Fruit fly (Drosophila melanogaster) whole organism, embryonic: ENCODE results near the gene CG9932.

Experiments
- ATbp ChIP-seq: fragments of 200-800 bp; sonication (Bioruptor generic); optimal IDR thresholded peaks from 2 replicates; lab custom pipeline; 2017; ENCODE audit warnings: missing biosample characterization, mild to moderate bottlenecking, missing genetic modification characterization, missing genetic modification reagents
- Asciz ChIP-seq: fragments of 200-800 bp; sonication (Bioruptor generic); optimal IDR thresholded peaks from 2 replicates; lab custom pipeline; 2017; ENCODE audit warnings: missing biosample characterization, mild to moderate bottlenecking, missing genetic modification characterization, missing genetic modification reagents
- Atf-2 ChIP-seq: fragments of 200-800 bp; sonication (Bioruptor generic); optimal IDR thresholded peaks from 2 replicates; lab custom pipeline; 2016; ENCODE audit warnings: missing biosample characterization, missing genetic modification characterization
- BEAF-32 ChIP-seq: fragments of 200-800 bp; sonication (Bioruptor generic); optimal IDR thresholded peaks from 3 replicates; lab custom pipeline; 2017; ENCODE audit warnings: missing biosample characterization, missing genetic modification characterization, mild to moderate bottlenecking, moderate library complexity, missing genetic modification reagents
- CG11695 ChIP-seq: fragments of 200-800 bp; sonication (Bioruptor generic); IDR thresholded peaks from 3 replicates; pipeline ENCODE4 v1.3.6; 2022; ENCODE audit warnings: missing biosample characterization, missing genetic modification characterization
- CG13296 ChIP-seq: fragments of 200-800 bp; sonication (Bioruptor generic); optimal IDR thresholded peaks from 3 replicates; lab custom pipeline; 2018; ENCODE audit warnings: missing biosample characterization, mild to moderate bottlenecking, missing genetic modification characterization
- CG16813 ChIP-seq: fragments of 200-800 bp; sonication (Bioruptor generic); IDR thresholded peaks from 3 replicates; pipeline ENCODE4 v1.3.6; 2022; ENCODE audit warnings: missing biosample characterization, missing genetic modification characterization; ENCODE audit not compliant: partially characterized antibody
- CG17186 ChIP-seq: fragments of 200-800 bp; sonication (Bioruptor generic); optimal IDR thresholded peaks from 3 replicates; lab custom pipeline; 2017; ENCODE audit warnings: missing biosample characterization, missing genetic modification reagents, missing genetic modification characterization
- CG1832 ChIP-seq: fragments of 200-800 bp; sonication (Bioruptor generic); optimal IDR thresholded peaks from 2 replicates; lab custom pipeline; 2017; ENCODE audit warnings: missing biosample characterization, mild to moderate bottlenecking, missing genetic modification characterization, inconsistent platforms
- CG2712 ChIP-seq: fragments of 200-800 bp; optimal IDR thresholded peaks from 3 replicates; lab custom pipeline; 2019; ENCODE audit warnings: missing biosample characterization, mild to moderate bottlenecking, missing genetic modification characterization, moderate library complexity
- CG3163 ChIP-seq: fragments of 200-800 bp; sonication (Bioruptor generic); optimal IDR thresholded peaks from 3 replicates; lab custom pipeline; 2016; ENCODE audit warnings: missing biosample characterization, missing genetic modification characterization
- CG33557 ChIP-seq: fragments of 200-800 bp; sonication (Bioruptor generic); optimal IDR thresholded peaks from 2 replicates; lab custom pipeline; 2019; ENCODE audit warnings: missing biosample characterization, mild to moderate bottlenecking, missing genetic modification characterization, moderate library complexity
- CG3407 ChIP-seq: fragments of 200-800 bp; sonication (Bioruptor generic); optimal IDR thresholded peaks from 2 replicates; lab custom pipeline; 2018; ENCODE audit warnings: missing biosample characterization, mild to moderate bottlenecking, missing genetic modification characterization
- CG3847 ChIP-seq: fragments of 200-800 bp; sonication (Bioruptor generic); IDR thresholded peaks from 2 replicates; pipeline ENCODE4 v1.3.6; 2022; ENCODE audit warnings: missing biosample characterization, missing genetic modification characterization
- CG4328 ChIP-seq: fragments of 200-800 bp; sonication (Bioruptor generic); optimal IDR thresholded peaks from 3 replicates; lab custom pipeline; 2017; ENCODE audit warnings: missing biosample characterization, missing genetic modification reagents, missing genetic modification characterization
- CG6654 ChIP-seq: fragments of 200-800 bp; sonication (Bioruptor generic); optimal IDR thresholded peaks from 2 replicates; lab custom pipeline; 2017; ENCODE audit warnings: missing biosample characterization, mild to moderate bottlenecking, missing genetic modification characterization
- CG9437 ChIP-seq: fragments of 200-800 bp; sonication (Bioruptor generic); optimal IDR thresholded peaks from 2 replicates; lab custom pipeline; 2018; ENCODE audit warnings: missing biosample characterization, mild to moderate bottlenecking, missing genetic modification characterization
- Dref ChIP-seq: fragments of 200-800 bp; sonication (Bioruptor generic); IDR thresholded peaks from 2 replicates; pipeline ENCODE4 v1.3.6; 2022; ENCODE audit warnings: missing biosample characterization, missing genetic modification characterization
- HLH4C ChIP-seq: fragments of 200-800 bp; sonication (Bioruptor generic); IDR thresholded peaks from 3 replicates; pipeline ENCODE4 v1.3.6; 2022; ENCODE audit warnings: missing biosample characterization, missing genetic modification characterization; ENCODE audit not compliant: partially characterized antibody
- MBD-R2 ChIP-seq: fragments of 200-800 bp; sonication (Bioruptor generic); IDR thresholded peaks from 2 replicates; pipeline ENCODE4 v1.3.6; 2022; ENCODE audit warnings: missing biosample characterization, missing genetic modification characterization
- Med ChIP-seq: fragments of 200-800 bp; sonication (Bioruptor generic); peaks from one replicate; lab custom pipeline; 2016; ENCODE audit warnings: missing biosample characterization, missing genetic modification characterization, mild to moderate bottlenecking, inconsistent platforms, moderate library complexity
- PHDP ChIP-seq: fragments of 200-800 bp; sonication (Bioruptor generic); optimal IDR thresholded peaks from 3 replicates; lab custom pipeline; 2018; ENCODE audit warnings: missing biosample characterization, mild to moderate bottlenecking, missing genetic modification characterization, moderate library complexity
- Side ChIP-seq: fragments of 200-800 bp; sonication (Bioruptor generic); optimal IDR thresholded peaks from 2 replicates; lab custom pipeline; 2016; ENCODE audit warnings: missing biosample characterization, missing genetic modification characterization
- Sox102F ChIP-seq: fragments of 200-800 bp; sonication (Bioruptor generic); optimal IDR thresholded peaks from 2 replicates; lab custom pipeline; 2018; ENCODE audit warnings: missing biosample characterization, mild to moderate bottlenecking, missing genetic modification characterization, moderate library complexity
- YL-1 ChIP-seq: fragments of 200-800 bp; sonication (Bioruptor generic); optimal IDR thresholded peaks from 3 replicates; lab custom pipeline; 2017; ENCODE audit warnings: missing biosample characterization, mild to moderate bottlenecking, missing genetic modification characterization
- ash1 ChIP-seq: fragments of 200-800 bp; sonication (Bioruptor generic); optimal IDR thresholded peaks from 2 replicates; lab custom pipeline; 2018; ENCODE audit warnings: missing biosample characterization, mild to moderate bottlenecking, missing genetic modification characterization
- crol ChIP-seq: fragments of 200-800 bp; sonication (Bioruptor generic); IDR thresholded peaks from 2 replicates; pipeline ENCODE4 v1.3.6; 2022; ENCODE audit warnings: missing biosample characterization, missing genetic modification characterization
- dmrt99B ChIP-seq: fragments of 200-800 bp; sonication (Bioruptor generic); optimal IDR thresholded peaks from 2 replicates; lab custom pipeline; 2018; ENCODE audit warnings: missing biosample characterization, mild to moderate bottlenecking, missing genetic modification characterization, moderate library complexity
- exex ChIP-seq: fragments of 200-800 bp; sonication (Bioruptor generic); optimal IDR thresholded peaks from 4 replicates; lab custom pipeline; 2018; ENCODE audit warnings: missing biosample characterization, mild to moderate bottlenecking, missing genetic modification characterization, moderate library complexity
- gcm ChIP-seq: fragments of 200-800 bp; sonication (Bioruptor generic); optimal IDR thresholded peaks from 2 replicates; lab custom pipeline; 2019; ENCODE audit warnings: missing biosample characterization, mild to moderate bottlenecking, missing genetic modification characterization, moderate library complexity
- knrl ChIP-seq: fragments of 200-800 bp; sonication (Bioruptor generic); IDR thresholded peaks from 3 replicates; pipeline ENCODE4 v1.3.6; 2022; ENCODE audit warnings: missing biosample characterization, missing genetic modification characterization; ENCODE audit not compliant: partially characterized antibody
- lmd ChIP-seq: fragments of 200-800 bp; sonication (Bioruptor generic); IDR thresholded peaks from 2 replicates; pipeline ENCODE4 v1.3.6; 2022; ENCODE audit warnings: missing biosample characterization, missing genetic modification characterization
- mld ChIP-seq: fragments of 200-800 bp; sonication (Bioruptor generic); IDR thresholded peaks from 3 replicates; pipeline ENCODE4 v1.3.6; 2022; ENCODE audit warnings: missing biosample characterization, missing genetic modification characterization; ENCODE audit not compliant: partially characterized antibody
- nom ChIP-seq: fragments of 200-800 bp; sonication (Bioruptor generic); optimal IDR thresholded peaks from 2 replicates; lab custom pipeline; 2017; ENCODE audit warnings: missing biosample characterization, missing genetic modification characterization, mild to moderate bottlenecking, moderate library complexity, missing genetic modification reagents
- repo ChIP-seq: fragments of 200-800 bp; sonication (Bioruptor generic); optimal IDR thresholded peaks from 2 replicates; lab custom pipeline; 2016; ENCODE audit warnings: missing biosample characterization, missing genetic modification characterization
- ro ChIP-seq: fragments of 200-800 bp; sonication (Bioruptor generic); IDR thresholded peaks from 2 replicates; pipeline ENCODE4 v1.3.6; 2022; ENCODE audit warnings: missing biosample characterization, missing genetic modification characterization
- scrt ChIP-seq: fragments of 200-800 bp; sonication (Bioruptor generic); optimal IDR thresholded peaks from 2 replicates; lab custom pipeline; 2018; ENCODE audit warnings: missing biosample characterization, mild to moderate bottlenecking, missing genetic modification characterization, moderate library complexity
- sens ChIP-seq: fragments of 200-800 bp; sonication (Bioruptor generic); peaks from one replicate; lab custom pipeline; 2016; ENCODE audit warnings: missing biosample characterization, missing genetic modification characterization
- ttk ChIP-seq: fragments of 200-800 bp; sonication (Bioruptor generic); IDR thresholded peaks from 2 replicates; pipeline ENCODE4 v2.1.2; 2022; ENCODE audit warnings: missing biosample characterization, missing genetic modification characterization
- zf30C ChIP-seq: fragments of 200-800 bp; sonication (Bioruptor generic); optimal IDR thresholded peaks from 3 replicates; lab custom pipeline; 2018; ENCODE audit warnings: missing biosample characterization, mild to moderate bottlenecking, missing genetic modification characterization

CG9932 gene

dm6 chr2L:12974045-12974539 lies 85.8 kb downstream of the CG9932 start, which contains the start of gene Vha68-2 (continued):
- TF ChIP-seq mld (GFP tag; lab: Robert Waterston, UW) (0 out of 3 replicates have a peak, but pooled peaks have one; percentile 68), CG3407 (peak; percentile 69), CG9437 (peak; percentile 6), ash1 (GFP tag; lab: Kevin White, UChicago) (no peak), sens (GFP tag; lab: Kevin White, UChicago) (peak; percentile 79), Atf-2 (peak; percentile 25), Dref (GFP tag; lab: Robert Waterston, UW) (peak; percentile 86), CG17186 (no peak), lmd (GFP tag; lab: Robert Waterston, UW) (peak; percentile 59; the same call in 1 of the 2 replicates), CG6654 (no peak), crol (GFP tag; lab: Robert Waterston, UW) (peak; percentile 73), Side (GFP tag; lab: Kevin White, UChicago) (peak; percentile 69), CG3847 (GFP tag; lab: Robert Waterston, UW) (peak; percentile 71), knrl (GFP tag; lab: Robert Waterston, UW) (peak; percentile 56; the same call in 2 of the 3 replicates), BEAF-32 (GFP tag; lab: Kevin White, UChicago) (peak; percentile 57), CG11695 (GFP tag; lab: Robert Waterston, UW) (no peak), CG2712 (tag; lab: Kevin White, UChicago) (no peak), PHDP (tag; lab: Kevin White, UChicago) (peak; percentile 68), ro (GFP tag; lab: Robert Waterston, UW) (peak; percentile 32; the same call in 1 of the 2 replicates), Asciz (GFP tag; lab: Kevin White, UChicago) (peak; percentile 12), ttk (GFP tag; lab: Robert Waterston, UW) (no peak), MBD-R2 (GFP tag; lab: Robert Waterston, UW) (peak; percentile 64), CG13296 (GFP tag; lab: Kevin White, UChicago) (peak; percentile 41), Med (GFP tag; lab: Kevin White, UChicago) (peak; percentile 87), CG3163 (GFP tag; lab: Kevin White, UChicago) (peak; percentile 39), Sox102F (GFP tag; lab: Kevin White, UChicago) (peak; percentile 28), CG16813 (GFP tag; lab: Robert Waterston, UW) (no peak), CG4328 (GFP tag; lab: Kevin White, UChicago) (peak; percentile 9), HLH4C (GFP tag; lab: Robert Waterston, UW) (peak; percentile 49), scrt (GFP tag; lab: Kevin White, UChicago) (peak; percentile 29), repo (GFP tag; lab: Kevin White, UChicago) (peak; percentile 14), ATbp (GFP tag; lab: Kevin White, UChicago) (peak; percentile 77), zf30C (GFP tag; lab: Kevin White, UChicago) (no peak), dmrt99B (tag; lab: Kevin White, UChicago) (peak; percentile 14), gcm (GFP tag; lab: Kevin White, UChicago) (no peak), YL-1 (peak; percentile 2), CG33557 (GFP tag; lab: Kevin White, UChicago) (no peak), CG1832 (GFP tag; lab: Kevin White, UChicago) (peak; percentile 44), exex (tag; lab: Kevin White, UChicago) (peak; percentile 3), nom (GFP tag; lab: Kevin White, UChicago) (peak; percentile 49)
